Worm (Caenorhabditis elegans) whole organism, L4 larva: ENCODE data around the gene sri-34.
"Not testable (repeated sequence)": the region's sequence is repeated elsewhere in the genome, so short reads cannot be mapped to it uniquely, and the experiment has no call there.

Source experiments
- unc-62 ChIP-seq, 3 experiments: fragments of 150-350 bp in 1 of 3; sonication (generic microtip); optimal IDR thresholded peaks in 2 of 3; peaks in 1 of 3; 1 replicate in 1 of 3; 2 replicates in 2 of 3; lab custom pipeline; 2014 to 2017; ENCODE audit warnings: missing biosample characterization in 3 of 3, missing genetic modification characterization in 3 of 3, missing genetic modification reagents in 3 of 3, missing genotype in 1 of 3
- ztf-11 ChIP-seq: fragments of 150-350 bp; optimal IDR thresholded peaks from 2 replicates; lab custom pipeline; 2014; ENCODE audit warnings: missing biosample characterization, missing genetic modification characterization

DNA sequence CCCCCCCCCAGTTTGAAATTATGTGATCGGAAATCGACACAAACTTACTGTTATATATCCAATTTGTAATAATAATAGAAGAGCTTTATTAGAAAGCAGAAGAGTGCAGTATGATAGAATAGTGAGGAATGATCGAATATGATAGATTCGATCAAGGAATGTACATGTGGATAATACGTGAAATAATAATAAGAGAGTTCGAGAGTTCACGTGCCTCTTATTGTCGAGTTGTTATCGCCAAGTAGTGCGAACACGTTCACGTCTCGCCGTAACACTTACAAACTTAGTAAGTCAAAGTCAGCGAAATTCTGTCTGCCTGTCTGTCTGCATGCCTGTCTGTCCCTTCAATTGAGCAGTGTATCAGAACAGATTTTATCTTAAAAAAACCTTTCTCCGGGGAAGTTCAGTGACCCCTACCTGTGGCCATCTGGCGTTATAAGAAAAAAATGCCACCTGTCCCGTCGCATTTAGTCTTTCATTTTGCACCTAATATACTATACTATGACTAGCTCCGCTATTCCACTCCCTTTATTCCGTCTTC is 24.5 kb upstream of the sri-34 start, which contains the start of the genes Y27F2A.6 and Y27F2A.8:
- TF ChIP-seq unc-62 (GFP tag; optimal IDR thresholded peaks at IDR 0.05 in 1 of 2; lab: Kevin White, UChicago); unc-62 (tag; optimal IDR thresholded peaks at IDR 0.05; lab: Kevin White, UChicago); ztf-11 (tag; lab: Kevin White, UChicago): not testable (repeated sequence)
